Worm (Caenorhabditis elegans) whole organism, young adult: ENCODE results near the gene cul-4.

Source experiments
- C17E4.6 ChIP-seq: fragments of 200-800 bp; sonication (Bioruptor generic); IDR thresholded peaks from 2 replicates; pipeline ENCODE4 v1.3.6; 2022; ENCODE audit warnings: missing genetic modification reagents, missing genetic modification characterization, missing compliant biosample characterization
- F10E7.11 ChIP-seq: sonication (generic microtip); optimal IDR thresholded peaks from 2 replicates; lab custom pipeline; 2017; ENCODE audit warnings: mild to moderate bottlenecking, missing genetic modification characterization, moderate library complexity, missing compliant biosample characterization
- F33H1.4 ChIP-seq: fragments of 200-800 bp; sonication (Bioruptor generic); IDR thresholded peaks from 2 replicates; pipeline ENCODE4 v1.3.6; 2022; ENCODE audit warnings: missing genetic modification reagents, missing genetic modification characterization, missing compliant biosample characterization
- F39B2.1 ChIP-seq: fragments of 200-800 bp; sonication (Bioruptor generic); IDR thresholded peaks from 2 replicates; pipeline ENCODE4 v1.3.6; 2022; ENCODE audit warnings: missing genetic modification reagents, missing genetic modification characterization, missing compliant biosample characterization
- F49E8.2 ChIP-seq: sonication (generic microtip); optimal IDR thresholded peaks from 3 replicates; lab custom pipeline; 2017; ENCODE audit warnings: missing genetic modification characterization, mild to moderate bottlenecking, missing compliant biosample characterization, antibody characterized with exemption, moderate library complexity; ENCODE audit not compliant: insufficient read depth
- F55B11.4 ChIP-seq: sonication (generic microtip); optimal IDR thresholded peaks from 2 replicates; lab custom pipeline; 2016; ENCODE audit warnings: missing compliant biosample characterization, missing genetic modification characterization, borderline replicate concordance; ENCODE audit not compliant: insufficient read depth
- F57A8.1 ChIP-seq: fragments of 200-800 bp; sonication (Bioruptor generic); optimal IDR thresholded peaks from 2 replicates; lab custom pipeline; 2018; ENCODE audit warnings: mild to moderate bottlenecking, missing genetic modification characterization, moderate library complexity, missing compliant biosample characterization
- Y95B8A.8 ChIP-seq: fragments of 200-800 bp; sonication (Bioruptor generic); IDR thresholded peaks from 2 replicates; pipeline ENCODE4 v1.3.6; 2022; ENCODE audit warnings: missing genetic modification reagents, missing genetic modification characterization, missing compliant biosample characterization
- ama-1 ChIP-seq, 3 experiments: fragments of 150-350 bp in 1 of 3; sonication (generic microtip) in 2 of 3; optimal IDR thresholded peaks; 2 replicates each; lab custom pipeline; 2014 to 2018; ENCODE audit warnings: missing biosample characterization in 2 of 3, missing genetic modification characterization in 2 of 3, missing genetic modification reagents in 2 of 3
- aptf-2 ChIP-seq: fragments of 200-800 bp; sonication (Bioruptor generic); conservative IDR thresholded peaks from 2 replicates; pipeline ENCODE4 v1.3.6; 2022; ENCODE audit warnings: missing genetic modification reagents, missing genetic modification characterization, missing compliant biosample characterization
- atf-7 ChIP-seq: sonication (generic microtip); optimal IDR thresholded peaks from 2 replicates; lab custom pipeline; 2017; ENCODE audit warnings: mild to moderate bottlenecking, missing genetic modification characterization, missing compliant biosample characterization
- attf-3 ChIP-seq: fragments of 200-800 bp; sonication (Bioruptor generic); conservative IDR thresholded peaks from 2 replicates; pipeline ENCODE4 v1.3.6; 2022; ENCODE audit warnings: missing genetic modification reagents, missing genetic modification characterization, missing compliant biosample characterization
- cebp-1 ChIP-seq, 2 experiments: fragments of 200-800 bp in 1 of 2; sonication (Bioruptor generic) in 1 of 2; sonication (generic microtip) in 1 of 2; IDR thresholded peaks in 1 of 2; optimal IDR thresholded peaks in 1 of 2; 2 replicates each; pipeline versions ENCODE4 v1.3.6 to Lab custom; 2017 to 2022; ENCODE audit warnings: missing compliant biosample characterization in 2 of 2, missing genetic modification characterization in 2 of 2, mild to moderate bottlenecking in 1 of 2, missing genetic modification reagents in 1 of 2, moderate library complexity in 1 of 2
- ceh-100 ChIP-seq: fragments of 200-800 bp; sonication (Bioruptor generic); IDR thresholded peaks from 2 replicates; pipeline ENCODE4 v1.3.6; 2022; ENCODE audit warnings: missing genetic modification reagents, missing genetic modification characterization, missing compliant biosample characterization
- chd-7 ChIP-seq: sonication (generic microtip); optimal IDR thresholded peaks from 2 replicates; lab custom pipeline; 2016; ENCODE audit warnings: mild to moderate bottlenecking, missing genetic modification characterization, moderate library complexity, missing compliant biosample characterization
- dpff-1 ChIP-seq: sonication (generic microtip); optimal IDR thresholded peaks from 2 replicates; lab custom pipeline; 2017; ENCODE audit warnings: mild to moderate bottlenecking, missing genetic modification characterization, missing compliant biosample characterization
- egl-18 ChIP-seq: fragments of 200-800 bp; sonication (Bioruptor generic); IDR thresholded peaks from 2 replicates; pipeline ENCODE4 v1.3.6; 2022; ENCODE audit warnings: missing genetic modification reagents, missing genetic modification characterization, missing compliant biosample characterization
- egl-44 ChIP-seq: fragments of 200-800 bp; sonication (Bioruptor generic); IDR thresholded peaks from 2 replicates; pipeline ENCODE4 v1.3.6; 2022; ENCODE audit warnings: missing genetic modification reagents, missing genetic modification characterization, missing compliant biosample characterization
- ekl-4 ChIP-seq: fragments of 200-800 bp; sonication (Bioruptor generic); IDR thresholded peaks from 2 replicates; pipeline ENCODE4 v1.3.6; 2022; ENCODE audit warnings: missing genetic modification reagents, missing genetic modification characterization, missing compliant biosample characterization
- hlh-12 ChIP-seq: sonication (generic microtip); optimal IDR thresholded peaks from 2 replicates; lab custom pipeline; 2016; ENCODE audit warnings: missing genetic modification characterization, missing compliant biosample characterization
- hmg-1.2 ChIP-seq: fragments of 200-800 bp; sonication (Bioruptor generic); IDR thresholded peaks from 2 replicates; pipeline ENCODE4 v1.3.6; 2022; ENCODE audit warnings: missing genetic modification reagents, missing genetic modification characterization, missing compliant biosample characterization
- hrde-1 ChIP-seq: sonication (generic microtip); optimal IDR thresholded peaks from 2 replicates; lab custom pipeline; 2016; ENCODE audit warnings: missing genetic modification characterization, mild to moderate bottlenecking, missing compliant biosample characterization, moderate library complexity, missing genotype, missing genetic modification reagents, borderline replicate concordance
- hsf-1 ChIP-seq: fragments of 200-800 bp; sonication (Bioruptor generic); IDR thresholded peaks from 2 replicates; pipeline ENCODE4 v1.3.6; 2022; ENCODE audit warnings: missing genetic modification reagents, missing genetic modification characterization, missing compliant biosample characterization
- let-526 ChIP-seq: fragments of 200-800 bp; sonication (Bioruptor generic); IDR thresholded peaks from 2 replicates; pipeline ENCODE4 v1.3.6; 2022; ENCODE audit warnings: missing genetic modification reagents, missing genetic modification characterization, missing compliant biosample characterization
- let-607 ChIP-seq, 2 experiments: fragments of 200-800 bp in 1 of 2; sonication (Bioruptor generic) in 1 of 2; sonication (generic microtip) in 1 of 2; optimal IDR thresholded peaks; 2 replicates each; lab custom pipeline; 2016 to 2018; ENCODE audit warnings: mild to moderate bottlenecking in 2 of 2, missing compliant biosample characterization in 2 of 2, missing genetic modification characterization in 2 of 2, moderate library complexity in 2 of 2, missing genotype in 1 of 2
- lin-26 ChIP-seq: fragments of 200-800 bp; sonication (Bioruptor generic); IDR thresholded peaks from 2 replicates; pipeline ENCODE4 v1.3.6; 2022; ENCODE audit warnings: missing genetic modification reagents, missing genetic modification characterization, missing compliant biosample characterization
- lin-54 ChIP-seq: fragments of 200-800 bp; sonication (Bioruptor generic); optimal IDR thresholded peaks from 2 replicates; lab custom pipeline; 2018; ENCODE audit warnings: mild to moderate bottlenecking, missing genetic modification characterization, missing compliant biosample characterization
- lir-1 ChIP-seq: fragments of 200-800 bp; sonication (Bioruptor generic); conservative IDR thresholded peaks from 2 replicates; pipeline ENCODE4 v1.3.6; 2022; ENCODE audit warnings: missing genetic modification reagents, missing genetic modification characterization, missing compliant biosample characterization
- madf-10 ChIP-seq: sonication (generic microtip); optimal IDR thresholded peaks from 2 replicates; lab custom pipeline; 2016; ENCODE audit warnings: mild to moderate bottlenecking, missing genetic modification characterization, missing compliant biosample characterization
- nfyb-1 ChIP-seq: fragments of 200-800 bp; sonication (Bioruptor generic); IDR thresholded peaks from 2 replicates; pipeline ENCODE4 v1.3.6; 2022; ENCODE audit warnings: missing genetic modification reagents, missing genetic modification characterization, missing compliant biosample characterization
- nhr-90 ChIP-seq: sonication (generic microtip); optimal IDR thresholded peaks from 2 replicates; lab custom pipeline; 2016; ENCODE audit warnings: missing genotype, mild to moderate bottlenecking, missing genetic modification characterization, missing compliant biosample characterization
- pha-4 ChIP-seq: fragments of 150-350 bp; sonication (generic microtip); optimal IDR thresholded peaks from 2 replicates; lab custom pipeline; 2014; ENCODE audit warnings: missing biosample characterization, missing genetic modification reagents, missing genetic modification characterization
- rpc-1 ChIP-seq, 2 experiments: fragments of 150-350 bp in 1 of 2; sonication (generic microtip) in 1 of 2; optimal IDR thresholded peaks; 2 replicates each; lab custom pipeline; 2014 to 2018; ENCODE audit warnings: missing biosample characterization in 1 of 2, missing genetic modification characterization in 1 of 2, missing genetic modification reagents in 1 of 2, missing genotype in 1 of 2
- snpc-1.1 ChIP-seq: sonication (generic microtip); optimal IDR thresholded peaks from 2 replicates; lab custom pipeline; 2017; ENCODE audit warnings: missing genetic modification characterization, mild to moderate bottlenecking, missing compliant biosample characterization, antibody characterized with exemption, moderate library complexity, missing genotype, missing genetic modification reagents; ENCODE audit not compliant: insufficient read depth
- snpc-1.3 ChIP-seq: sonication (generic microtip); optimal IDR thresholded peaks from 2 replicates; lab custom pipeline; 2017; ENCODE audit warnings: missing genetic modification characterization, mild to moderate bottlenecking, missing compliant biosample characterization, antibody characterized with exemption, moderate library complexity, missing genotype, missing genetic modification reagents; ENCODE audit not compliant: insufficient read depth
- tbp1 ChIP-seq: fragments of 200-800 bp; sonication (Bioruptor generic); optimal IDR thresholded peaks from 2 replicates; lab custom pipeline; 2018; ENCODE audit warnings: mild to moderate bottlenecking, missing genetic modification characterization, missing compliant biosample characterization
- zim-3 ChIP-seq: sonication (generic microtip); optimal IDR thresholded peaks from 2 replicates; lab custom pipeline; 2017; ENCODE audit warnings: mild to moderate bottlenecking, missing genetic modification characterization, moderate library complexity, missing compliant biosample characterization
- ztf-28 ChIP-seq: fragments of 200-800 bp; sonication (Bioruptor generic); IDR thresholded peaks from 2 replicates; pipeline ENCODE4 v1.3.6; 2022; ENCODE audit warnings: missing genetic modification reagents, missing genetic modification characterization, missing compliant biosample characterization
- ztf-3 ChIP-seq: fragments of 200-800 bp; sonication (Bioruptor generic); optimal IDR thresholded peaks from 2 replicates; lab custom pipeline; 2018; ENCODE audit warnings: mild to moderate bottlenecking, missing genetic modification characterization, missing compliant biosample characterization

Gene cul-4

DNA sequence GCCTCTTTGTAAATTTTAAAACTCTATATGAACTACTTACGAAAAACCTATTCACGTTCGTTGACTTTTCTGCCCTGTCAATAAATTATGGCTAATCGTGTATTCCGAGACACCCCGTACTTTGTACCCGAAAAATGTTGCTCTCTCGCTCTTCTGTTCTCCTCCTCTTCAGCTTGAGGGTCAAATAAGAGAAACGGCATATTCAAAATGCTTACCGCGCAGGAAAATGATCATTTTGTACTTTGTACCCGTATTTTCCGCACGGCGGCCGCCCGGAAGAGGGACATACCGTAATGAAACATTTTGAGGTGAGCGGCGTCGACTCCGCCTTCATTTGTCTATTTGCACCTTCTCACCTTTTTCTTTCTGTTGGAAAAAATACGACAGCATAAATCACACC lies 41.8 kb downstream of the cul-4 start:
- TF ChIP-seq F57A8.1 (GFP tag; lab: Kevin White, UChicago): no peak
- no peak for TF ChIP-seq pha-4 (tag; lab: Kevin White, UChicago)
- TF ChIP-seq ztf-3 (GFP tag; lab: Kevin White, UChicago): no peak
- no peak for TF ChIP-seq attf-3 (GFP tag; lab: Robert Waterston, UW)
- peak; percentile 13 for TF ChIP-seq chd-7
- no peak for TF ChIP-seq cebp-1 (GFP tag; IDR thresholded peaks at IDR 0.05; lab: Robert Waterston, UW)
- peak; percentile 1 for TF ChIP-seq cebp-1 (tag; optimal IDR thresholded peaks at IDR 0.05; lab: Kevin White, UChicago)
- peak; percentile 24 for TF ChIP-seq ama-1 (optimal IDR thresholded peaks at IDR 0.05; lab: Kevin White, UChicago)
- no peak for TF ChIP-seq ama-1 (GFP tag; optimal IDR thresholded peaks at IDR 0.05; lab: Kevin White, UChicago)
- no peak for TF ChIP-seq rpc-1 (optimal IDR thresholded peaks at IDR 0.05; lab: Kevin White, UChicago)
- no peak for TF ChIP-seq rpc-1 (tag; optimal IDR thresholded peaks at IDR 0.05; lab: Kevin White, UChicago)

DNA sequence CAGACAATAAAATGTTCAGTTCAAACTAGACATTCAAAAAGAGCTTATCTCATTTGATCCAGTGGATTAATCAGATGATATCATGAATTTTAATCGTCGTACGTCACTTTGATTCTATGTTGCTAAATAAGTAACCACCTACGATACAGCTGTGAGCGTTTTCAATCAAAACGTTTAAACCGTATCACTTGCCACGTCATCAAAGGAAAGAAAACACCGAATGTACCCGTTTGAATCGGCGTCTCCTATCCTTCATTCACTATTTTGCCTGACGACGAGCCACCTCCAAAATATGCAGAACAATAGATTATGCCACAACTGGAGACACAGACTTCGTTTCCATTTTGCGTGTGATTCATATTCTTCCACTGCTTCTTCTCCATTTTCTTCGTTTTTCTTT lies 44.0 kb downstream of the cul-4 start:
- TF ChIP-seq hmg-1.2 (GFP tag; lab: Robert Waterston, UW): no peak
- no peak for TF ChIP-seq let-526 (GFP tag; lab: Robert Waterston, UW)
- TF ChIP-seq dpff-1: no peak
- no peak for TF ChIP-seq F55B11.4 (tag; lab: Kevin White, UChicago)
- no peak for TF ChIP-seq atf-7 (tag; lab: Kevin White, UChicago)
- TF ChIP-seq nfyb-1 (GFP tag; lab: Robert Waterston, UW): no peak
- TF ChIP-seq F33H1.4 (GFP tag; lab: Robert Waterston, UW): no peak
- TF ChIP-seq F39B2.1 (GFP tag; lab: Robert Waterston, UW): no peak
- no peak for TF ChIP-seq C17E4.6 (GFP tag; lab: Robert Waterston, UW)

DNA sequence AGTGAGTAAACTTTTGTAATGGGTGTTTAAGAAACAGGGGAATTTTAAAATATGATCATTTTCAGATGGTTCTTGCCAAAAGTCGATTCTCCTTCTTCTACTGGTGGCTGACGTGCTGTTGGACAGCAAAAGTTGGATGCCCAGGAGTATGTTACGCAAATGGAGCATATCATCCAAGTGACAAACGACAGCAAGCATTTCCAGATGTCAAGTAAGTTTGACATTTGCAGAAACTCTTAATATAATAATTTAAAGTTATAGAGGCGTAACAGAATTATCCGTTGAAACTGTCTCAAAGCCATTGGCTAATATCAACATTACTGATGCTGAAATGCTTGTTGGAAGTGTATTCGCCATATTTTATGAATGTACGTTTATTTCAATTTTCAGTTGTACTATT lies 46.2 kb downstream of the cul-4 start:
- TF ChIP-seq ceh-100 (GFP tag; lab: Robert Waterston, UW) (no peak), tbp1 (GFP tag; lab: Kevin White, UChicago) (no peak)

DNA sequence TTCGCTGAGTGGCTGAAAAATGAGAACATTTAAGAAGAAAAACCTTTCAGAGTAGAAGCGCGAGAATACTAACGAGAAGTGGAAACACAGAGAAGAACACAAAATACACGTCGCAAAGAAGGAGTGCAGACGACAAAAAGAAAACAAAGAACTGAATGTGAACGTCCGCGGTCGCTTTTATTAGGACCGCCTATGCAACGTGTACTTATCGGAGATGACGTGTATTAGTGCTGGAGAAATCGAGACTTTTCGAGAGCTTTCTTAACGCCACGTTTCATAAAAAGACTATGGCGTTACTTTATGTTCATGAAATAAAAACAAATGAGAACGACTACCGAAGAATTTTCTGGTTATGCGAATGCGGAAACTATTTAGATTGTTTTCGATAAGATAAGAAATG lies 50.6 kb downstream of the cul-4 start, which contains the start of gene hsp-4:
TSS of gene hsp-4 (minus strand) at position 139 of the 400 bp plus-strand sequence.
- TF ChIP-seq let-607 (tag; optimal IDR thresholded peaks at IDR 0.05; lab: Kevin White, UChicago) (peak in 1 of 2 experiments; percentile 70), aptf-2 (GFP tag; lab: Robert Waterston, UW) (0 out of 2 replicates have a peak, but pooled peaks have one; percentile 9), egl-44 (GFP tag; lab: Robert Waterston, UW) (no peak), hsf-1 (peak; percentile 54; the same call in 1 of the 2 replicates)

DNA sequence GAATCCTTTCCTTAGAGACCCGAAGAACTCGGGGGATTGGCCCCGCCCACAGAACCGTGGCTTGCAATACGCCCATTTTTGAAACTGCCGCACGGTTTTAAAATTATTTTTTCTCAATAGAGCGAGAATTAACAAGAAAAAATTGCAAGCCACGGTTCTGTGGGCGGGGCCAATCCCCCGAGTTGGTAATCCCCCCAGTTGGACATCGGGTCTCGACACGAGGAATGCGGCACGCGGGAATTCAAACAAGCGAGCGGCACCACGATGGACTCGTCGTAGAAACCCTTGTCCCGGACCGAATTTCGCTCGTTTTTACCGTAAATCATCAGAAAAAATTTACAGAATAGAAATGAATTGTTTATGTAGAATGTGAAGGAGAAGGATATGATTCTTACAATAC lies 51.1 kb downstream of the cul-4 start:
- TF ChIP-seq F49E8.2 (tag; lab: Kevin White, UChicago) (peak; percentile 50), F55B11.4 (tag; lab: Kevin White, UChicago) (no peak), lin-54 (GFP tag; lab: Kevin White, UChicago) (peak; percentile 77), Y95B8A.8 (GFP tag; lab: Robert Waterston, UW) (no peak), F33H1.4 (GFP tag; lab: Robert Waterston, UW) (peak; percentile 76), aptf-2 (GFP tag; lab: Robert Waterston, UW) (0 out of 2 replicates have a peak, but pooled peaks have one; percentile 22), egl-18 (GFP tag; lab: Robert Waterston, UW) (no peak), nhr-90 (tag; lab: Kevin White, UChicago) (no peak), zim-3 (tag; lab: Kevin White, UChicago) (no peak), snpc-1.1 (tag; lab: Kevin White, UChicago) (no peak), hlh-12 (tag; lab: Kevin White, UChicago) (no peak), C17E4.6 (GFP tag; lab: Robert Waterston, UW) (no peak), F10E7.11 (tag; lab: Kevin White, UChicago) (no peak), snpc-1.3 (tag; lab: Kevin White, UChicago) (no peak), hrde-1 (no peak), ekl-4 (no peak), lir-1 (no peak), ztf-28 (no peak), lin-26 (GFP tag; lab: Robert Waterston, UW) (no peak), madf-10 (no peak)
